Worm (Caenorhabditis elegans) whole organism, L2 larva: ENCODE measurements around the gene mlc-1.

Experiments used
- ZK546.5 ChIP-seq: sonication (generic microtip); optimal IDR thresholded peaks from 2 replicates; lab custom pipeline; 2017; ENCODE audit warnings: missing biosample characterization, missing genetic modification characterization
- egl-27 ChIP-seq: sonication (generic microtip); optimal IDR thresholded peaks from 3 replicates; lab custom pipeline; 2017; ENCODE audit warnings: missing biosample characterization, missing genetic modification reagents, missing genetic modification characterization
- lin-13 ChIP-seq: fragments of 150-350 bp; optimal IDR thresholded peaks from 2 replicates; lab custom pipeline; 2014; ENCODE audit warnings: missing biosample characterization, missing genetic modification reagents, missing genetic modification characterization
- mdl-1 ChIP-seq, 2 experiments: fragments of 150-350 bp in 1 of 2; sonication (generic microtip) in 1 of 2; optimal IDR thresholded peaks; 2 replicates each; lab custom pipeline; 2017; ENCODE audit warnings: missing biosample characterization in 2 of 2, missing genetic modification characterization in 2 of 2
- nhr-11 ChIP-seq: fragments of 150-350 bp; optimal IDR thresholded peaks from 2 replicates; lab custom pipeline; 2014; ENCODE audit warnings: missing biosample characterization, missing genetic modification characterization
- nhr-129 ChIP-seq: fragments of 150-350 bp; optimal IDR thresholded peaks from 2 replicates; lab custom pipeline; 2014; ENCODE audit warnings: missing biosample characterization, missing genetic modification characterization
- peb-1 ChIP-seq: fragments of 150-350 bp; optimal IDR thresholded peaks from 2 replicates; lab custom pipeline; 2014; ENCODE audit warnings: missing biosample characterization, missing genetic modification characterization
- unc-39 ChIP-seq: fragments of 150-350 bp; optimal IDR thresholded peaks from 2 replicates; lab custom pipeline; 2014; ENCODE audit warnings: missing biosample characterization, missing genetic modification characterization
- ztf-11 ChIP-seq: sonication (generic microtip); optimal IDR thresholded peaks from 2 replicates; lab custom pipeline; 2017; ENCODE audit warnings: missing biosample characterization, missing genetic modification characterization

ce11 chrX:17413868-17414267 lies 45.1 kb upstream of the mlc-1 start, which contains the start of gene crb-1:
- no peak for TF ChIP-seq peb-1 (tag; lab: Kevin White, UChicago)
- TF ChIP-seq nhr-11 (tag; lab: Kevin White, UChicago), result no peak
- TF ChIP-seq ZK546.5, result no peak
- no peak for TF ChIP-seq lin-13 (GFP tag; lab: Kevin White, UChicago)
- TF ChIP-seq ztf-11 (tag; lab: Kevin White, UChicago), result no peak
- TF ChIP-seq unc-39 (tag; lab: Kevin White, UChicago), result no peak
- no peak for TF ChIP-seq nhr-129
- TF ChIP-seq egl-27, result no peak
- no peak for TF ChIP-seq mdl-1 (tag; optimal IDR thresholded peaks at IDR 0.05; lab: Kevin White, UChicago)
